Worm (Caenorhabditis elegans) whole organism, late embryonic: ENCODE measurements around the gene rme-1.

Experiments
- T23F11.4 ChIP-seq: fragments of 200-800 bp; sonication (Bioruptor generic); optimal IDR thresholded peaks from 2 replicates; lab custom pipeline; 2018; ENCODE audit warnings: mild to moderate bottlenecking, missing genetic modification characterization, missing compliant biosample characterization
- ceh-19 ChIP-seq: fragments of 200-800 bp; sonication (Bioruptor generic); optimal IDR thresholded peaks from 2 replicates; lab custom pipeline; 2018; ENCODE audit warnings: mild to moderate bottlenecking, missing genetic modification characterization, missing compliant biosample characterization
- ceh-31 ChIP-seq: sonication (generic microtip); optimal IDR thresholded peaks from 2 replicates; lab custom pipeline; 2016; ENCODE audit warnings: missing genetic modification characterization, missing compliant biosample characterization
- elt-4 ChIP-seq: sonication (generic microtip); optimal IDR thresholded peaks from 2 replicates; lab custom pipeline; 2016; ENCODE audit warnings: missing genetic modification characterization, missing compliant biosample characterization
- fkh-10 ChIP-seq: fragments of 150-350 bp; optimal IDR thresholded peaks from 2 replicates; lab custom pipeline; 2014; ENCODE audit warnings: missing biosample characterization, missing genetic modification reagents, missing genetic modification characterization
- lin-11 ChIP-seq: fragments of 200-800 bp; sonication (Bioruptor generic); optimal IDR thresholded peaks from 2 replicates; lab custom pipeline; 2018; ENCODE audit warnings: mild to moderate bottlenecking, missing genetic modification characterization, missing compliant biosample characterization
- pha-4 ChIP-seq: fragments of 150-350 bp; optimal IDR thresholded peaks from 2 replicates; lab custom pipeline; 2018; ENCODE audit warnings: missing biosample characterization, missing genetic modification reagents, missing genetic modification characterization
- ref-2 ChIP-seq: sonication (generic microtip); optimal IDR thresholded peaks from 2 replicates; lab custom pipeline; 2016; ENCODE audit warnings: missing genetic modification characterization, missing compliant biosample characterization

- TF ChIP-seq pha-4 (tag; lab: Kevin White, UChicago) = no peak
- no peak for TF ChIP-seq ref-2 (tag; lab: Kevin White, UChicago)
- no peak for TF ChIP-seq T23F11.4 (GFP tag; lab: Kevin White, UChicago)
- TF ChIP-seq ceh-31 = no peak
- TF ChIP-seq elt-4 (tag; lab: Kevin White, UChicago) = no peak
- no peak for TF ChIP-seq lin-11
- TF ChIP-seq fkh-10 (GFP tag; lab: Kevin White, UChicago) = no peak
- TF ChIP-seq ceh-19 (GFP tag; lab: Kevin White, UChicago) = no peak
Observed at ce11 chrV:6231902-6232340, 23.2 kb downstream of the rme-1 start.
